Worm (Caenorhabditis elegans): Measurements from ENCODE around the gene prmt-5.

The prmt-5 gene

ce11 chrIII:5211137-5211648, 19.2 kb upstream of the prmt-5 start (continued):
- peak; percentile 58 for TF ChIP-seq ZK185.1 (tag; optimal IDR thresholded peaks at IDR 0.05; ENCODE audit: poor library complexity, severe bottlenecking)
- TF ChIP-seq hmg-20 (GFP tag; IDR thresholded peaks at IDR 0.05), result peak; percentile 20; the same call in 1 of the 2 replicates
- TF ChIP-seq dpff-1 (tag; optimal IDR thresholded peaks at IDR 0.05), result peak; percentile 64
- TF ChIP-seq pbrm-1 (GFP tag; IDR thresholded peaks at IDR 0.05), result peak; percentile 60; the same call in 1 of the 2 replicates
- peak; percentile 52 for TF ChIP-seq tlf-1 (GFP tag; optimal IDR thresholded peaks at IDR 0.05)
- TF ChIP-seq lsl-1 (GFP tag; optimal IDR thresholded peaks at IDR 0.05), result peak; percentile 69
- TF ChIP-seq athp-1 (tag; optimal IDR thresholded peaks at IDR 0.05), result peak; percentile 57
- TF ChIP-seq lin-54 (GFP tag; optimal IDR thresholded peaks at IDR 0.05), result peak; percentile 65
- TF ChIP-seq F33H1.4 (GFP tag; IDR thresholded peaks at IDR 0.05), result peak; percentile 61
- TF ChIP-seq mcd-1 (GFP tag; IDR thresholded peaks at IDR 0.05), result peak; percentile 79
- TF ChIP-seq ekl-4 (GFP tag; IDR thresholded peaks at IDR 0.05), result peak; percentile 70; the same call in 1 of the 2 replicates
- TF ChIP-seq F10E7.11 (tag; optimal IDR thresholded peaks at IDR 0.05), result peak; percentile 49
- peak; percentile 78 for TF ChIP-seq K12H6.12 (tag; optimal IDR thresholded peaks at IDR 0.05)
- peak; percentile 44 for TF ChIP-seq somi-1 (GFP tag; optimal IDR thresholded peaks at IDR 0.05)
- TF ChIP-seq xnd-1 (tag; optimal IDR thresholded peaks at IDR 0.05), result peak; percentile 18
- TF ChIP-seq ztf-28 (GFP tag; IDR thresholded peaks at IDR 0.05), result 0 out of 2 replicates have a peak, but pooled peaks have one; percentile 30
- TF ChIP-seq ztf-18 (tag; optimal IDR thresholded peaks at IDR 0.05), result peak; percentile 78
- peak; percentile 46 for TF ChIP-seq nhr-27 (tag; optimal IDR thresholded peaks at IDR 0.05)
- peak; percentile 96; the same call in 1 of the 2 replicates for TF ChIP-seq dox-1 (GFP tag; IDR thresholded peaks at IDR 0.05)
- 0 out of 2 replicates have a peak, but pooled peaks have one; percentile 47 for TF ChIP-seq ztf-25 (GFP tag; IDR thresholded peaks at IDR 0.05)
- 0 out of 2 replicates have a peak, but pooled peaks have one; percentile 23 for TF ChIP-seq attf-6 (GFP tag; IDR thresholded peaks at IDR 0.05)
- TF ChIP-seq F23B12.7 (tag; optimal IDR thresholded peaks at IDR 0.05; ENCODE audit: insufficient read depth), result peak; percentile 42
- peak; percentile 72 for TF ChIP-seq lin-40 (tag; optimal IDR thresholded peaks at IDR 0.05)
- peak; percentile 62; the same call in 1 of the 2 replicates for TF ChIP-seq ceh-91 (GFP tag; IDR thresholded peaks at IDR 0.05)
- peak; percentile 48 to 60 for TF ChIP-seq let-607 (tag; optimal IDR thresholded peaks at IDR 0.05)
- peak; percentile 83 for TF ChIP-seq fkh-3 (tag; optimal IDR thresholded peaks at IDR 0.05)

ce11 chrIII:5214162-5214561, 16.2 kb upstream of the prmt-5 start:
- no peak for TF ChIP-seq Y67H2A.10 (GFP tag; conservative IDR thresholded peaks at IDR 0.05)
- no peak for TF ChIP-seq F52B5.7 (tag; optimal IDR thresholded peaks at IDR 0.05)
- no peak for TF ChIP-seq repo-1 (tag; optimal IDR thresholded peaks at IDR 0.05)
- no peak for TF ChIP-seq B0019.2 (GFP tag; conservative IDR thresholded peaks at IDR 0.05)
- no peak for TF ChIP-seq Y53G8AR.9 (GFP tag; conservative IDR thresholded peaks at IDR 0.05)
- TF ChIP-seq B0336.3 (GFP tag; IDR thresholded peaks at IDR 0.05), result no peak
- TF ChIP-seq K11D2.4 (GFP tag; IDR thresholded peaks at IDR 0.05), result no peak
- TF ChIP-seq egl-18 (GFP tag; IDR thresholded peaks at IDR 0.05), result no peak
- no peak for TF ChIP-seq Y79H2A.3 (GFP tag; conservative IDR thresholded peaks at IDR 0.05)
- TF ChIP-seq nfyb-1 (GFP tag; IDR thresholded peaks at IDR 0.05), result no peak
- no peak for TF ChIP-seq cebp-2 (GFP tag; IDR thresholded peaks at IDR 0.05)
- no peak for TF ChIP-seq ama-1 (optimal IDR thresholded peaks at IDR 0.05)
- no peak for TF ChIP-seq ama-1 (GFP tag; optimal IDR thresholded peaks at IDR 0.05)
